Fruit fly (Drosophila melanogaster): ENCODE measurements around the gene fok.

- TF ChIP-seq cic (GFP tag; optimal IDR thresholded peaks at IDR 0.05) (no peak), Clk (GFP tag; optimal IDR thresholded peaks at IDR 0.05) (no peak), CG5204 (GFP tag; optimal IDR thresholded peaks at IDR 0.05) (no peak), CG7101 (tag; optimal IDR thresholded peaks at IDR 0.05) (no peak)
Observed at dm6 chr2L:20057391-20057790, 27.5 kb downstream of the fok start.
